Fruit fly (Drosophila melanogaster): ENCODE data around the gene grp.

dm6 chr2L:16710677-16711076 lies 30.8 kb downstream of the grp start:
- TF ChIP-seq CG9139 (GFP tag; optimal IDR thresholded peaks at IDR 0.05) = no peak
- no peak for TF ChIP-seq Lpt (GFP tag; optimal IDR thresholded peaks at IDR 0.05)
- TF ChIP-seq CG6792 (GFP tag; optimal IDR thresholded peaks at IDR 0.05) = no peak

Data from whole organism, prepupa.